Fruit fly (Drosophila melanogaster): ENCODE results near the gene Ptth.

The Ptth gene

DNA sequence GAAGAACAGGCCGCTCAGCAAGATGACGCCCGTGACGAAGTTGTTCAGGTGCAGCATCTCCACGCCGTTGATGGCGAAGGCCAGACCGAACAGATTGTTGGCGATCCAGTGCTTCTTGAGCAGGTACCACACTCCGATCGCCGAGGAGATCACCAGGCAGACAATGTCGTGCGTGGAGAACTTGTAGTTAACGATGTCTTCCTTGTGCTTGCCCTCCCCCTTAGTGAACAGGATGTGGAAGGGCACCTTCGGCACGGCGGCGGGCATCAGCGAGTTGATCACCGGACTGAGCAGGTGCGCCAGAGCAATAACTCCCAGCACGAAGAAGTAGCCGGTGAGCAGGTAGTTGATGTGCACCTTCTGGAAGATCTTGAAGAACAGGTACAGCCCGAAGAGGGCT is 32.9 kb downstream of the Ptth start:
- TF ChIP-seq Ets98B (GFP tag; IDR thresholded peaks at IDR 0.05) (no peak), CG8159 (tag; optimal IDR thresholded peaks at IDR 0.05) (no peak), fd96Ca (GFP tag; IDR thresholded peaks at IDR 0.05) (no peak), CG9948 (tag; optimal IDR thresholded peaks at IDR 0.05) (no peak), CG8301 (tag; optimal IDR thresholded peaks at IDR 0.05) (no peak), CG15710 (tag; optimal IDR thresholded peaks at IDR 0.05) (no peak), gl (tag; optimal IDR thresholded peaks at IDR 0.05) (no peak), Pif1B (GFP tag; optimal IDR thresholded peaks at IDR 0.05) (no peak), CG14655 (GFP tag; optimal IDR thresholded peaks at IDR 0.05) (no peak), CG4496 (GFP tag; IDR thresholded peaks at IDR 0.05) (no peak), CG34367 (tag; optimal IDR thresholded peaks at IDR 0.05) (no peak), CG32121 (GFP tag; IDR thresholded peaks at IDR 0.05) (no peak), Pif1A (GFP tag; optimal IDR thresholded peaks at IDR 0.05) (no peak), CG12605 (GFP tag; IDR thresholded peaks at IDR 0.05) (no peak), Snoo (tag; optimal IDR thresholded peaks at IDR 0.05) (no peak), EcR (GFP tag; optimal IDR thresholded peaks at IDR 0.05) (no peak), D1 (tag; optimal IDR thresholded peaks at IDR 0.05) (no peak)

DNA sequence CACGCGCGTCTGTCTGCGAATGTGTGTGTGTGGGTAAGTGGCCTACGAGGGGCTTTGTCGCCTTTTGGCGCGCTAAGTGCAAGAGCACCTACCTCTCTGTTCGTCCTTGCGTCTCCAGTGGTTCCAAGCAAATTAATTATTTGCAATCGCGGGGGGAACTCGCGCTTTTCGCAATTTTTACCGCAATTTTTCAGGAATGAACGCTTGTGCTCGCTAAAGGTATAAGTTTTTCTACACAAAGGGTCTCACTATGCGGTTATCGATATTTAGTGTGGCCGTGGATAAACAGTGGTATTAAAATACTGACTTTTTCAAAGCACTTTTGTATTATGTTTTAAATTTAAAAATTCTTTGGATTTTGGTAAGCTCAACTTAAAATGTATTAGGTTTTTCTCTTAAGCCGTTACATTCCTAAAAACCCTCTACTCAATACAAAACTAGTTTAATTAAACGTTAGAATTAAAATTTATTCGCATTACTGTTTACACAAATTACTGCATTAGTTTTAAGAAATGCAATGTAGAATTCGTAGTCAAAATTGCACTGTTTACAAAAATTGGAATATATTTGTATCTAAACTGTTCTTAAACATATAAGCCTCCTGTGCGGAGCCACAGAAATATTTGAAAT is 34.2 kb downstream of the Ptth start, which contains the start of gene lwr:
Gene lwr, minus strand, starts transcription at position 243 of the 630 bp plus-strand sequence.
- TF ChIP-seq fd96Ca (GFP tag; IDR thresholded peaks at IDR 0.05) (no peak), EcR (GFP tag; optimal IDR thresholded peaks at IDR 0.05) (peak; percentile 14)

DNA sequence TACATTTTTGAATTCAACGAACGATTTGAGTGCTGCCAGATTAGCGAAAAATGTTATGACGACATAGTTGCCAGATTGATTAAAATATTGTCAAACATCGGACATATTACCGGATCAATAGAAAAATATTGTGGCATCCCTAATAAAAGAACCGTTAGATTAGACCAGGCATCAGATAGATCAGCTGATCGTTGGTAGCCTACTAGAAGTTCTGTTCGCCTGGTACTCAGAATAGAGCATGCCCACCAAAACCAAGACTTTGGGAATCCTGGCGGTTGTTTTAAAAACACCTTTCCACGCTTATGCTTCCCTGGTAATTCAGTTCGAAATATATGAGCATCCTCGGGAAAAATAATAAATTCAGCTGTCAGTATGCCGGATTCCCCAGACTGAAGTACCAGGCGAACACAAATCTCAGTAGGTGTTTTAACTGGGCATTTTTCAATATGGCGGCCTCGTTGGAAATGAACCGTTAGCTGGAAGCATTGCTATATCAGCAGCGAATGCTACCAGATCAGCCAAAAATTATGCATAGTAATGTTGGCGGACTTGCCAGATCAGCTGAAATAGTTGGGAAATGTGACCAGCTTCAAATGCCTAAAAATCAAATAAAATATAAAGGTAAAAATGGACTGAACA is 36.0 kb downstream of the Ptth start:
- TF ChIP-seq CG13204 (GFP tag; optimal IDR thresholded peaks at IDR 0.05) (no peak), CG8301 (tag; optimal IDR thresholded peaks at IDR 0.05) (peak; percentile 2), CG34367 (tag; optimal IDR thresholded peaks at IDR 0.05) (no peak), CG15710 (tag; optimal IDR thresholded peaks at IDR 0.05) (no peak), CG32121 (GFP tag; IDR thresholded peaks at IDR 0.05) (peak; percentile 15; the same call in 1 of the 2 replicates), CG8159 (tag; optimal IDR thresholded peaks at IDR 0.05) (no peak)

DNA sequence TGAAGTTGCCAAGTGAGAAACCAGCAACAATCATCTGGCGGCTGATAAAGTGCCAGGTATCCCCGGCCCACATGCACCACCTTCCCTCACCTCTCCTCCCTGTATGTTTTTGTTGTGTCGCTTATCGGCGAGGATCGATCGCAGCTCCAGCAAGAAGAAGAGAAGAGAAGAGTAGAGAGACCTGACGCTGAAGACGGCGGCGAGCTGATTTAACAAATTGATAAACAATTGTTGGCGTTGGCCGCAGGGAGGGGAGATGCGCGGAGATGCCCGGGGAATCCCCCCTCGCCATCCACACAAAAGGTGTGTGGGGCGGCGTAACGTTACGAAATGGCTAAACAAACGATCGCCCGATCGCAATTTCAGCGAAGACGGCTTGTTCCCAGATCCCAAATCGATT is 43.0 kb downstream of the Ptth start:
- TF ChIP-seq EcR (GFP tag; optimal IDR thresholded peaks at IDR 0.05) = peak; percentile 0
- TF ChIP-seq Ets98B (GFP tag; IDR thresholded peaks at IDR 0.05) = no peak
- peak; percentile 77 for TF ChIP-seq CG13204 (GFP tag; optimal IDR thresholded peaks at IDR 0.05)
- no peak for TF ChIP-seq CG34367 (tag; optimal IDR thresholded peaks at IDR 0.05)

DNA sequence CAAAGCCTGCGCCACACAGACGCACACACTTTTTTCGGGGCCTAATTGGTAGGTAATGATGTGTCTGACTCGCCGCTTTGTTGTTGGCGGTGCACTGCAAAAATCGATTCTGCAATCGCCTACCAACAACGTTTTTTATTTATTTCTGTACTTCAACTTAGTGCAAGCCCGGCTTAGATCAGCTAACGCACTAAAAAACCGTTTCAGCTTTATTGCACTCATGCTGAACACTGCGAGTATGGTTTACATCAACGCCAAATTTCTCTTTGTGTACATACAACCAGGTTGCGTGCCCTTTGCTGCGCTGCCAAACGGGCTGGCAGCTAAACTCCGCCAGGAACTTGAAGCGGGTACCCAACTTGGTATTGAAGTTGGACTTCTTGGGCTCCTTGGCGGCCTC is 46.5 kb downstream of the Ptth start:
- TF ChIP-seq rn (GFP tag; IDR thresholded peaks at IDR 0.05) = no peak
- TF ChIP-seq CG34367 (tag; optimal IDR thresholded peaks at IDR 0.05) = peak; percentile 71
- TF ChIP-seq CG15710 (tag; optimal IDR thresholded peaks at IDR 0.05) = peak; percentile 74
- peak; percentile 73 for TF ChIP-seq Pif1A (GFP tag; optimal IDR thresholded peaks at IDR 0.05)
- TF ChIP-seq CG8159 (tag; optimal IDR thresholded peaks at IDR 0.05) = peak; percentile 57
- TF ChIP-seq CG32121 (GFP tag; IDR thresholded peaks at IDR 0.05) = no peak
- TF ChIP-seq CG10348 (GFP tag; IDR thresholded peaks at IDR 0.05) = no peak
- peak; percentile 91 for TF ChIP-seq Snoo (tag; optimal IDR thresholded peaks at IDR 0.05)
- TF ChIP-seq Ets98B (GFP tag; IDR thresholded peaks at IDR 0.05) = 0 out of 2 replicates have a peak, but pooled peaks have one; percentile 10
- no peak for TF ChIP-seq gl (tag; optimal IDR thresholded peaks at IDR 0.05)
- TF ChIP-seq CG12605 (GFP tag; IDR thresholded peaks at IDR 0.05) = no peak
- TF ChIP-seq CG13204 (GFP tag; optimal IDR thresholded peaks at IDR 0.05) = peak; percentile 13
- TF ChIP-seq CG8301 (tag; optimal IDR thresholded peaks at IDR 0.05) = peak; percentile 10
- peak; percentile 57 for TF ChIP-seq CG17806 (tag; optimal IDR thresholded peaks at IDR 0.05)
- peak; percentile 49 for TF ChIP-seq CG14655 (GFP tag; optimal IDR thresholded peaks at IDR 0.05)
- no peak for TF ChIP-seq D1 (tag; optimal IDR thresholded peaks at IDR 0.05)
- no peak for TF ChIP-seq EcR (GFP tag; optimal IDR thresholded peaks at IDR 0.05)
- no peak; the same call in 2 of the 3 replicates for TF ChIP-seq CG4496 (GFP tag; IDR thresholded peaks at IDR 0.05)
- peak; percentile 72 for TF ChIP-seq Pif1B (GFP tag; optimal IDR thresholded peaks at IDR 0.05)
- TF ChIP-seq CG9948 (tag; optimal IDR thresholded peaks at IDR 0.05) = peak; percentile 65
- peak; percentile 45; the same call in 1 of the 3 replicates for TF ChIP-seq fd96Ca (GFP tag; IDR thresholded peaks at IDR 0.05)

DNA sequence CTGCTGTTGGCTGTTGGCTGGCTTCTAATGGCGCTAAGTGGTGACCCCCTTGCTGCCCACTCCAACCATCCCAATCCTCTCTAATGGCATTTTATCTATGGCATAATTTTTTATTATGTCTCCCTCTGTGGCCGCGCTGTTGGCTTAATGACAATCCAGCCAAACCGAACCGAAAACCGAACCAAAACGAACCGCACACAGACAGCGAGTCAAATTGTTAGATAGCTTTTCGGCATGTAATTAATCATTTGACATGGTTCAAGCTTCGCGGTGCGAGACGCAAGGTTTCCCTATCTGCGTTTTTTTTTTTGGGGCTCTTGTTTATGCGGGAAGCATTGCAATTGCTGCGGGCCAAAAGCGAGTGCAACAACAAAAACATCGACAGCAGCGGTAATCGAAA is 49.0 kb downstream of the Ptth start:
- no peak for TF ChIP-seq rn (GFP tag; IDR thresholded peaks at IDR 0.05)
- TF ChIP-seq fd96Ca (GFP tag; IDR thresholded peaks at IDR 0.05) = no peak
- TF ChIP-seq CG4496 (GFP tag; IDR thresholded peaks at IDR 0.05) = no peak
- no peak for TF ChIP-seq CG8301 (tag; optimal IDR thresholded peaks at IDR 0.05)
- no peak for TF ChIP-seq CG12605 (GFP tag; IDR thresholded peaks at IDR 0.05)
- no peak for TF ChIP-seq CG9948 (tag; optimal IDR thresholded peaks at IDR 0.05)
- TF ChIP-seq CG15710 (tag; optimal IDR thresholded peaks at IDR 0.05) = no peak
- TF ChIP-seq CG34367 (tag; optimal IDR thresholded peaks at IDR 0.05) = no peak
- no peak for TF ChIP-seq CG13204 (GFP tag; optimal IDR thresholded peaks at IDR 0.05)
- no peak for TF ChIP-seq CG8159 (tag; optimal IDR thresholded peaks at IDR 0.05)
- no peak for TF ChIP-seq CG10348 (GFP tag; IDR thresholded peaks at IDR 0.05)
- no peak for TF ChIP-seq gl (tag; optimal IDR thresholded peaks at IDR 0.05)
- TF ChIP-seq CG32121 (GFP tag; IDR thresholded peaks at IDR 0.05) = no peak
- no peak for TF ChIP-seq Ets98B (GFP tag; IDR thresholded peaks at IDR 0.05)
- no peak for TF ChIP-seq Snoo (tag; optimal IDR thresholded peaks at IDR 0.05)
- TF ChIP-seq CG14655 (GFP tag; optimal IDR thresholded peaks at IDR 0.05) = no peak
- no peak for TF ChIP-seq D1 (tag; optimal IDR thresholded peaks at IDR 0.05)

All from whole organism, pupa.